Worm (Caenorhabditis elegans) whole organism, early embryonic: ENCODE measurements around the gene F55F1.2.

Source experiments
- B0310.2 ChIP-seq: sonication (generic microtip); optimal IDR thresholded peaks from 2 replicates; lab custom pipeline; 2016; ENCODE audit warnings: mild to moderate bottlenecking, missing genetic modification characterization, missing compliant biosample characterization
- aly-1 ChIP-seq: sonication (generic microtip); optimal IDR thresholded peaks from 2 replicates; lab custom pipeline; 2016; ENCODE audit warnings: missing genetic modification characterization, missing compliant biosample characterization
- ama-1 ChIP-seq: fragments of 150-350 bp; optimal IDR thresholded peaks from 2 replicates; lab custom pipeline; 2014
- ceh-36 ChIP-seq: sonication (generic microtip); optimal IDR thresholded peaks from 2 replicates; lab custom pipeline; 2016; ENCODE audit warnings: missing genetic modification characterization, inconsistent platforms, missing compliant biosample characterization
- flt-1 ChIP-seq: fragments of 200-800 bp; sonication (Bioruptor generic); IDR thresholded peaks from 2 replicates; pipeline ENCODE4 v1.3.6; 2022; ENCODE audit warnings: missing genetic modification characterization, missing compliant biosample characterization
- hmbx-1 ChIP-seq: sonication (generic microtip); optimal IDR thresholded peaks from 2 replicates; lab custom pipeline; 2016; ENCODE audit warnings: mild to moderate bottlenecking, missing genetic modification characterization, missing compliant biosample characterization
- sea-1 ChIP-seq: fragments of 200-800 bp; sonication (Bioruptor generic); conservative IDR thresholded peaks from 2 replicates; pipeline ENCODE4 v1.3.6; 2022; ENCODE audit warnings: missing genetic modification characterization, missing compliant biosample characterization
- tbx-11 ChIP-seq: fragments of 200-800 bp; sonication (Bioruptor generic); IDR thresholded peaks from 2 replicates; pipeline ENCODE4 v1.3.6; 2022; ENCODE audit warnings: missing genetic modification characterization, missing compliant biosample characterization
- tbx-37 ChIP-seq: fragments of 200-800 bp; sonication (Bioruptor generic); conservative IDR thresholded peaks from 2 replicates; pipeline ENCODE4 v1.3.6; 2022; ENCODE audit warnings: missing genetic modification reagents, missing genetic modification characterization, missing compliant biosample characterization

- TF ChIP-seq B0310.2 (tag; lab: Kevin White, UChicago) (no peak), ceh-36 (tag; lab: Kevin White, UChicago) (no peak), aly-1 (no peak), sea-1 (GFP tag; lab: Robert Waterston, UW) (no peak), flt-1 (GFP tag; lab: Robert Waterston, UW) (no peak), ama-1 (no peak), tbx-37 (GFP tag; lab: Robert Waterston, UW) (no peak), hmbx-1 (tag; lab: Kevin White, UChicago) (no peak), tbx-11 (GFP tag; lab: Robert Waterston, UW) (no peak)
These were observed 49.0 kb upstream of the F55F1.2 start for ce11 chrX:2818899-2819298.
